Fruit fly (Drosophila melanogaster) whole organism, embryonic: Measurements from ENCODE around the gene CG31278.

Experiments
- Atf3 ChIP-seq: fragments of 200-800 bp; sonication (Bioruptor generic); optimal IDR thresholded peaks from 3 replicates; lab custom pipeline; 2016; ENCODE audit warnings: missing biosample characterization, missing genetic modification characterization
- BEAF-32 ChIP-seq: fragments of 200-800 bp; sonication (Bioruptor generic); optimal IDR thresholded peaks from 3 replicates; lab custom pipeline; 2017; ENCODE audit warnings: missing biosample characterization, missing genetic modification characterization, mild to moderate bottlenecking, moderate library complexity, missing genetic modification reagents
- Bgb ChIP-seq: fragments of 200-800 bp; sonication (Bioruptor generic); IDR thresholded peaks from 2 replicates; pipeline ENCODE4 v1.3.6; 2022; ENCODE audit warnings: missing biosample characterization, missing genetic modification characterization; ENCODE audit not compliant: partially characterized antibody
- Blimp-1 ChIP-seq: fragments of 200-800 bp; sonication (Bioruptor generic); optimal IDR thresholded peaks from 3 replicates; lab custom pipeline; 2018; ENCODE audit warnings: missing biosample characterization, missing genetic modification characterization, mild to moderate bottlenecking, moderate library complexity, missing genetic modification reagents
- CG10543 ChIP-seq: fragments of 200-800 bp; sonication (Bioruptor generic); optimal IDR thresholded peaks from 3 replicates; lab custom pipeline; 2017; ENCODE audit warnings: missing biosample characterization, mild to moderate bottlenecking, missing genetic modification characterization, moderate library complexity
- CG10565 ChIP-seq: fragments of 200-800 bp; sonication (Bioruptor generic); optimal IDR thresholded peaks from 3 replicates; lab custom pipeline; 2016; ENCODE audit warnings: missing biosample characterization, mild to moderate bottlenecking, missing genetic modification characterization
- CG11085 ChIP-seq: fragments of 200-800 bp; sonication (Bioruptor generic); IDR thresholded peaks from 2 replicates; pipeline ENCODE4 v1.3.6; 2022; ENCODE audit warnings: missing biosample characterization, missing genetic modification characterization
- CG12942 ChIP-seq: fragments of 200-800 bp; sonication (Bioruptor generic); optimal IDR thresholded peaks from 3 replicates; lab custom pipeline; 2016; ENCODE audit warnings: missing biosample characterization, missing genetic modification characterization
- CG14441 ChIP-seq: fragments of 200-800 bp; sonication (Bioruptor generic); IDR thresholded peaks from 2 replicates; pipeline ENCODE4 v1.3.6; 2022; ENCODE audit warnings: missing biosample characterization, missing genetic modification characterization
- CG14710 ChIP-seq: fragments of 200-800 bp; sonication (Bioruptor generic); optimal IDR thresholded peaks from 3 replicates; lab custom pipeline; 2019; ENCODE audit warnings: missing biosample characterization, mild to moderate bottlenecking, missing genetic modification characterization, moderate library complexity
- CG16815 ChIP-seq: fragments of 200-800 bp; sonication (Bioruptor generic); optimal IDR thresholded peaks from 3 replicates; lab custom pipeline; 2017; ENCODE audit warnings: missing biosample characterization, mild to moderate bottlenecking, missing genetic modification characterization
- CG16863 ChIP-seq: fragments of 200-800 bp; sonication (Bioruptor generic); optimal IDR thresholded peaks from 3 replicates; lab custom pipeline; 2016; ENCODE audit warnings: missing biosample characterization, missing genetic modification characterization
- CG17802 ChIP-seq: fragments of 200-800 bp; sonication (Bioruptor generic); optimal IDR thresholded peaks from 2 replicates; lab custom pipeline; 2018; ENCODE audit warnings: missing biosample characterization, mild to moderate bottlenecking, missing genetic modification characterization, moderate library complexity
- CG32772 ChIP-seq: fragments of 200-800 bp; sonication (Bioruptor generic); IDR thresholded peaks from 2 replicates; pipeline ENCODE4 v1.3.6; 2022; ENCODE audit warnings: missing biosample characterization, missing genetic modification characterization
- CG43689 ChIP-seq: fragments of 200-800 bp; sonication (Bioruptor generic); IDR thresholded peaks from 2 replicates; pipeline ENCODE4 v1.3.6; 2022; ENCODE audit warnings: missing biosample characterization, missing genetic modification characterization
- CG7271 ChIP-seq: fragments of 200-800 bp; sonication (Bioruptor generic); optimal IDR thresholded peaks from 2 replicates; lab custom pipeline; 2018; ENCODE audit warnings: missing biosample characterization, mild to moderate bottlenecking, missing genetic modification characterization, moderate library complexity
- CG7928 ChIP-seq: fragments of 200-800 bp; sonication (Bioruptor generic); optimal IDR thresholded peaks from 2 replicates; lab custom pipeline; 2017; ENCODE audit warnings: missing biosample characterization, mild to moderate bottlenecking, missing genetic modification characterization
- CG8765 ChIP-seq: fragments of 200-800 bp; sonication (Bioruptor generic); IDR thresholded peaks from 2 replicates; pipeline ENCODE4 v1.3.6; 2022; ENCODE audit warnings: missing biosample characterization, missing genetic modification characterization
- CTCF ChIP-seq: fragments of 200-800 bp; sonication (Bioruptor generic); optimal IDR thresholded peaks from 2 replicates; lab custom pipeline; 2017; ENCODE audit warnings: missing biosample characterization, mild to moderate bottlenecking, missing genetic modification characterization, moderate library complexity
- Dp ChIP-seq: fragments of 200-800 bp; sonication (Bioruptor generic); optimal IDR thresholded peaks from 2 replicates; lab custom pipeline; 2018; ENCODE audit warnings: missing biosample characterization, mild to moderate bottlenecking, missing genetic modification characterization, moderate library complexity
- Dref ChIP-seq: fragments of 200-800 bp; sonication (Bioruptor generic); IDR thresholded peaks from 2 replicates; pipeline ENCODE4 v1.3.6; 2022; ENCODE audit warnings: missing biosample characterization, missing genetic modification characterization
- E2f2 ChIP-seq: fragments of 200-800 bp; sonication (Bioruptor generic); IDR thresholded peaks from 2 replicates; pipeline ENCODE4 v1.3.6; 2022; ENCODE audit warnings: missing biosample characterization, missing genetic modification characterization
- Fer3 ChIP-seq: fragments of 200-800 bp; sonication (Bioruptor generic); optimal IDR thresholded peaks from 2 replicates; lab custom pipeline; 2018; ENCODE audit warnings: missing biosample characterization, mild to moderate bottlenecking, missing genetic modification characterization, moderate library complexity
- Mrtf ChIP-seq: fragments of 200-800 bp; sonication (Bioruptor generic); IDR thresholded peaks from 3 replicates; pipeline ENCODE4 v1.3.6; 2022; ENCODE audit warnings: missing biosample characterization, missing genetic modification characterization
- NFAT ChIP-seq: fragments of 200-800 bp; sonication (Bioruptor generic); IDR thresholded peaks from 2 replicates; pipeline ENCODE4 v1.3.6; 2022; ENCODE audit warnings: missing biosample characterization, missing genetic modification characterization
- Oaz ChIP-seq: fragments of 200-800 bp; sonication (Bioruptor generic); IDR thresholded peaks from 2 replicates; pipeline ENCODE4 v1.3.6; 2022; ENCODE audit warnings: missing biosample characterization, missing genetic modification characterization
- Poxn ChIP-seq: fragments of 200-800 bp; sonication (Bioruptor generic); IDR thresholded peaks from 2 replicates; pipeline ENCODE4 v1.3.6; 2022; ENCODE audit warnings: missing biosample characterization, missing genetic modification characterization
- Rfx ChIP-seq: fragments of 200-800 bp; sonication (Bioruptor generic); IDR thresholded peaks from 2 replicates; pipeline ENCODE4 v1.3.6; 2022; ENCODE audit warnings: missing biosample characterization, missing genetic modification characterization
- Spps ChIP-seq: fragments of 200-800 bp; sonication (Bioruptor generic); optimal IDR thresholded peaks from 2 replicates; lab custom pipeline; 2018; ENCODE audit warnings: missing biosample characterization, mild to moderate bottlenecking, missing genetic modification characterization
- cato ChIP-seq: fragments of 200-800 bp; sonication (Bioruptor generic); optimal IDR thresholded peaks from 2 replicates; lab custom pipeline; 2016; ENCODE audit warnings: missing biosample characterization, missing genetic modification characterization, borderline replicate concordance
- danr ChIP-seq: fragments of 200-800 bp; sonication (Bioruptor generic); IDR thresholded peaks from 2 replicates; pipeline ENCODE4 v1.3.6; 2022; ENCODE audit warnings: missing biosample characterization, missing genetic modification characterization
- dati ChIP-seq: fragments of 200-800 bp; sonication (Bioruptor generic); IDR thresholded peaks from 2 replicates; pipeline ENCODE4 v1.3.6; 2022; ENCODE audit warnings: missing biosample characterization, missing genetic modification characterization
- dimm ChIP-seq: fragments of 200-800 bp; sonication (Bioruptor generic); IDR thresholded peaks from 2 replicates; pipeline ENCODE4 v1.3.6; 2022; ENCODE audit warnings: missing biosample characterization, missing genetic modification characterization
- dysf ChIP-seq: fragments of 200-800 bp; sonication (Bioruptor generic); IDR thresholded peaks from 3 replicates; pipeline ENCODE4 v1.3.6; 2022; ENCODE audit warnings: missing biosample characterization, missing genetic modification characterization
- en ChIP-seq: fragments of 200-800 bp; sonication (Bioruptor generic); optimal IDR thresholded peaks from 2 replicates; lab custom pipeline; 2016; ENCODE audit warnings: missing biosample characterization, missing genetic modification characterization
- ewg ChIP-seq: fragments of 200-800 bp; sonication (Bioruptor generic); optimal IDR thresholded peaks from 3 replicates; lab custom pipeline; 2017; ENCODE audit warnings: mild to moderate bottlenecking, missing biosample characterization, missing genetic modification reagents, missing genetic modification characterization
- eyg ChIP-seq: fragments of 200-800 bp; sonication (Bioruptor generic); optimal IDR thresholded peaks from 3 replicates; lab custom pipeline; 2016; ENCODE audit warnings: missing biosample characterization, missing genetic modification characterization
- ind ChIP-seq: fragments of 200-800 bp; sonication (Bioruptor generic); optimal IDR thresholded peaks from 3 replicates; lab custom pipeline; 2016; ENCODE audit warnings: missing biosample characterization, missing genetic modification characterization
- lab ChIP-seq: fragments of 200-800 bp; sonication (Bioruptor generic); optimal IDR thresholded peaks from 3 replicates; lab custom pipeline; 2017; ENCODE audit warnings: missing biosample characterization, missing genetic modification characterization, mild to moderate bottlenecking, moderate library complexity, missing genetic modification reagents
- lola ChIP-seq, 3 experiments: fragments of >200 bp in 2 of 3; fragments of 200-800 bp in 1 of 3; sonication (Bioruptor generic) in 1 of 3; optimal IDR thresholded peaks; 2 replicates each; lab custom pipeline; 2017 to 2019; ENCODE audit warnings: missing biosample characterization in 3 of 3, missing genetic modification characterization in 3 of 3, mild to moderate bottlenecking in 1 of 3, moderate library complexity in 1 of 3
- nom ChIP-seq: fragments of 200-800 bp; sonication (Bioruptor generic); optimal IDR thresholded peaks from 2 replicates; lab custom pipeline; 2017; ENCODE audit warnings: missing biosample characterization, missing genetic modification characterization, mild to moderate bottlenecking, moderate library complexity, missing genetic modification reagents
- org-1 ChIP-seq: fragments of 200-800 bp; sonication (Bioruptor generic); optimal IDR thresholded peaks from 2 replicates; lab custom pipeline; 2017; ENCODE audit warnings: missing biosample characterization, missing genetic modification characterization
- pita ChIP-seq: fragments of 200-800 bp; sonication (Bioruptor generic); optimal IDR thresholded peaks from 2 replicates; lab custom pipeline; 2017; ENCODE audit warnings: missing biosample characterization, mild to moderate bottlenecking, missing genetic modification characterization
- pros ChIP-seq: fragments of 200-800 bp; sonication (Bioruptor generic); optimal IDR thresholded peaks from 3 replicates; lab custom pipeline; 2019; ENCODE audit warnings: missing biosample characterization, mild to moderate bottlenecking, missing genetic modification characterization, moderate library complexity
- repo ChIP-seq: fragments of 200-800 bp; sonication (Bioruptor generic); optimal IDR thresholded peaks from 2 replicates; lab custom pipeline; 2016; ENCODE audit warnings: missing biosample characterization, missing genetic modification characterization
- trh ChIP-seq: fragments of 200-800 bp; sonication (Bioruptor generic); optimal IDR thresholded peaks from 2 replicates; lab custom pipeline; 2016; ENCODE audit warnings: missing biosample characterization, missing genetic modification characterization
- tup ChIP-seq: fragments of 200-800 bp; sonication (Bioruptor generic); optimal IDR thresholded peaks from 2 replicates; lab custom pipeline; 2016; ENCODE audit warnings: missing biosample characterization, mild to moderate bottlenecking, missing genetic modification characterization, moderate library complexity
- vnd ChIP-seq: fragments of 200-800 bp; sonication (Bioruptor generic); IDR thresholded peaks from 3 replicates; pipeline ENCODE4 v1.3.6; 2022; ENCODE audit warnings: missing biosample characterization, missing genetic modification characterization; ENCODE audit not compliant: partially characterized antibody
- zen ChIP-seq: fragments of 200-800 bp; sonication (Bioruptor generic); optimal IDR thresholded peaks from 3 replicates; lab custom pipeline; 2018; ENCODE audit warnings: missing biosample characterization, mild to moderate bottlenecking, missing genetic modification characterization, moderate library complexity

Gene CG31278

dm6 chr3R:10680825-10681681, 27.1 kb downstream of the CG31278 start, which contains the start of gene Phyhd1 (continued):
- TF ChIP-seq CG7271 (tag; lab: Kevin White, UChicago) (peak; percentile 65), lola (GFP tag; optimal IDR thresholded peaks at IDR 0.05; lab: Kevin White, UChicago) (peak in 1 of 3 experiments; percentile 91), BEAF-32 (GFP tag; lab: Kevin White, UChicago) (no peak), org-1 (peak; percentile 96), dimm (GFP tag; lab: Robert Waterston, UW) (peak; percentile 64), en (GFP tag; lab: Kevin White, UChicago) (peak; percentile 79), NFAT (GFP tag; lab: Robert Waterston, UW) (peak; percentile 85), Fer3 (tag; lab: Kevin White, UChicago) (peak; percentile 93), E2f2 (peak; percentile 76), ind (GFP tag; lab: Kevin White, UChicago) (peak; percentile 95), pros (GFP tag; lab: Kevin White, UChicago) (peak; percentile 16), Blimp-1 (peak; percentile 93), Dp (GFP tag; lab: Kevin White, UChicago) (no peak), tup (GFP tag; lab: Kevin White, UChicago) (peak; percentile 85), CG16815 (peak; percentile 93), Mrtf (peak; percentile 91), repo (GFP tag; lab: Kevin White, UChicago) (peak; percentile 95), dati (peak; percentile 80), CG11085 (peak; percentile 82), Dref (GFP tag; lab: Robert Waterston, UW) (0 out of 2 replicates have a peak, but pooled peaks have one; percentile 6), Poxn (GFP tag; lab: Robert Waterston, UW) (peak; percentile 82), cato (GFP tag; lab: Kevin White, UChicago) (peak; percentile 90), lab (GFP tag; lab: Kevin White, UChicago) (peak; percentile 96), Oaz (peak; percentile 89), dysf (GFP tag; lab: Robert Waterston, UW) (peak; percentile 96), CTCF (GFP tag; lab: Kevin White, UChicago) (peak; percentile 52), CG10543 (GFP tag; lab: Kevin White, UChicago) (peak; percentile 85), CG12942 (GFP tag; lab: Kevin White, UChicago) (peak; percentile 89), CG7928 (GFP tag; lab: Kevin White, UChicago) (peak; percentile 79), CG32772 (GFP tag; lab: Robert Waterston, UW) (peak; percentile 91), nom (GFP tag; lab: Kevin White, UChicago) (no peak), CG17802 (tag; lab: Kevin White, UChicago) (peak; percentile 85), trh (GFP tag; lab: Kevin White, UChicago) (peak; percentile 82), CG14441 (GFP tag; lab: Robert Waterston, UW) (peak; percentile 94), vnd (GFP tag; lab: Robert Waterston, UW) (no peak), Atf3 (GFP tag; lab: Kevin White, UChicago) (peak; percentile 91), danr (GFP tag; lab: Robert Waterston, UW) (peak; percentile 70), CG43689 (GFP tag; lab: Robert Waterston, UW) (peak; percentile 89), ewg (GFP tag; lab: Kevin White, UChicago) (peak; percentile 87), CG14710 (tag; lab: Kevin White, UChicago) (peak; percentile 89), eyg (GFP tag; lab: Kevin White, UChicago) (peak; percentile 92), CG10565 (GFP tag; lab: Kevin White, UChicago) (peak; percentile 84), CG8765 (GFP tag; lab: Robert Waterston, UW) (peak; percentile 79), Bgb (no peak), CG16863 (GFP tag; lab: Kevin White, UChicago) (peak; percentile 96), zen (tag; lab: Kevin White, UChicago) (peak; percentile 80), Rfx (GFP tag; lab: Robert Waterston, UW) (peak; percentile 96), pita (GFP tag; lab: Kevin White, UChicago) (no peak), Spps (tag; lab: Kevin White, UChicago) (peak; percentile 92)
